Worm (Caenorhabditis elegans) whole organism, early embryonic: ENCODE measurements around the gene usp-50.

ENCODE experiments used
- flt-1 ChIP-seq: fragments of 200-800 bp; sonication (Bioruptor generic); IDR thresholded peaks from 2 replicates; pipeline ENCODE4 v1.3.6; 2022; ENCODE audit warnings: missing genetic modification characterization, missing compliant biosample characterization
- sea-1 ChIP-seq: fragments of 200-800 bp; sonication (Bioruptor generic); conservative IDR thresholded peaks from 2 replicates; pipeline ENCODE4 v1.3.6; 2022; ENCODE audit warnings: missing genetic modification characterization, missing compliant biosample characterization

- TF ChIP-seq sea-1 = no peak
- no peak for TF ChIP-seq flt-1 (GFP tag; lab: Robert Waterston, UW)
Measured at ce11 chrV:17952280-17952679, 27.6 kb downstream of the usp-50 start.
